Fruit fly (Drosophila melanogaster): ENCODE results near the gene CG17777.

DNA sequence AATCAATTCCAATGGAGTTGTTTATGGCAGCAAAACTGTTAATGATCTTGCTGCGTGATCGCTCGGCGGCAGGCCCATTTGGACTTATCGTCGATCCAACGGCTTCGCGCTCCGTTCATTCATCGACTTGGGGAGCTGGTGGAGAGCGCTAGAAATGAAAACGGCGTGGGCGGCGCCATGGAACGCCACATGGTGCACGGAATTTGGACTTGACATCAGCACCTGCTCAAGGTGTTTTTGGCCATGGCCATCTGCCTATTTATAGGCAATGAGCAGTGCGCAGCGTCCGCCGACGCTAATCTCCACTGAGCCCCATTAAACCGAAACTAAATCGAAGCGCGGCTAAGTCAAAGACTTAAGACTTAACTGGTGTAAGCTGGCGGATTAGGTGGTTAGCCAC is 31.8 kb downstream of the CG17777 start:
- TF ChIP-seq Clk (GFP tag; optimal IDR thresholded peaks at IDR 0.05), result no peak
- TF ChIP-seq CG12768 (GFP tag; optimal IDR thresholded peaks at IDR 0.05), result no peak
- TF ChIP-seq Crg-1 (GFP tag; optimal IDR thresholded peaks at IDR 0.05), result no peak
- no peak for TF ChIP-seq kay (GFP tag; ENCODE audit: borderline replicate concordance)
- no peak for TF ChIP-seq cnc (optimal IDR thresholded peaks at IDR 0.05)
- no peak for TF ChIP-seq CG33017 (tag; optimal IDR thresholded peaks at IDR 0.05)
- TF ChIP-seq CG7101 (tag; optimal IDR thresholded peaks at IDR 0.05), result no peak
- no peak for TF ChIP-seq pad (GFP tag; optimal IDR thresholded peaks at IDR 0.05)
- no peak for TF ChIP-seq Mnt (GFP tag; optimal IDR thresholded peaks at IDR 0.05)
- TF ChIP-seq tj (GFP tag; optimal IDR thresholded peaks at IDR 0.05), result no peak
- TF ChIP-seq Hr96 (GFP tag; optimal IDR thresholded peaks at IDR 0.05), result no peak
- TF ChIP-seq cic (GFP tag; optimal IDR thresholded peaks at IDR 0.05), result no peak
- TF ChIP-seq toe (GFP tag; optimal IDR thresholded peaks at IDR 0.05), result no peak
